Fruit fly (Drosophila melanogaster): Measurements from ENCODE around the gene CG32808.

The CG32808 gene

dm6 chrX:1470562-1470961 is 945 bp upstream of the CG32808 start, which contains the start of gene pck (continued):
- TF ChIP-seq phol (tag; optimal IDR thresholded peaks at IDR 0.05): peak; percentile 53
- TF ChIP-seq Atf3 (GFP tag; optimal IDR thresholded peaks at IDR 0.05): peak; percentile 55
- peak; percentile 4 for TF ChIP-seq CG13624 (GFP tag; optimal IDR thresholded peaks at IDR 0.05)
- peak; percentile 79 for TF ChIP-seq CG30403 (GFP tag; optimal IDR thresholded peaks at IDR 0.05)
- TF ChIP-seq croc (GFP tag; conservative IDR thresholded peaks at IDR 0.05): no peak
- peak; percentile 93 for TF ChIP-seq Med (GFP tag)
- peak; percentile 47 for TF ChIP-seq gro (GFP tag; optimal IDR thresholded peaks at IDR 0.05)
- TF ChIP-seq Chrac-16 (GFP tag; optimal IDR thresholded peaks at IDR 0.05): peak; percentile 75
- TF ChIP-seq nmo (GFP tag; optimal IDR thresholded peaks at IDR 0.05): peak; percentile 28
- peak; percentile 56 for TF ChIP-seq CG18011 (GFP tag; optimal IDR thresholded peaks at IDR 0.05)
- TF ChIP-seq CG30431 (GFP tag; optimal IDR thresholded peaks at IDR 0.05): peak; percentile 6
- TF ChIP-seq CG10209 (GFP tag; optimal IDR thresholded peaks at IDR 0.05): peak; percentile 37
- TF ChIP-seq onecut (GFP tag; IDR thresholded peaks at IDR 0.05): peak; percentile 52
- TF ChIP-seq CG9437 (GFP tag; optimal IDR thresholded peaks at IDR 0.05): peak; percentile 45
- TF ChIP-seq CG10321 (GFP tag; IDR thresholded peaks at IDR 0.05): no peak
- peak; percentile 50 for TF ChIP-seq CG30020 (tag; optimal IDR thresholded peaks at IDR 0.05)
- no peak for TF ChIP-seq CG3838 (GFP tag; optimal IDR thresholded peaks at IDR 0.05)
- TF ChIP-seq sima (GFP tag; optimal IDR thresholded peaks at IDR 0.05): no peak
- no peak for TF ChIP-seq CG6854 (GFP tag; optimal IDR thresholded peaks at IDR 0.05)
- peak; percentile 75 for TF ChIP-seq MESR4 (GFP tag; optimal IDR thresholded peaks at IDR 0.05)
- peak; percentile 70 for TF ChIP-seq E2f1 (GFP tag; IDR thresholded peaks at IDR 0.05)
- no peak for TF ChIP-seq fd64A (GFP tag; optimal IDR thresholded peaks at IDR 0.05)
- TF ChIP-seq hbn (GFP tag; IDR thresholded peaks at IDR 0.05; ENCODE audit: partially characterized antibody): peak; percentile 41; the same call in 1 of the 2 replicates
- TF ChIP-seq Hr51 (GFP tag; optimal IDR thresholded peaks at IDR 0.05): peak; percentile 56 to 67
- TF ChIP-seq CG10267 (tag; optimal IDR thresholded peaks at IDR 0.05): peak; percentile 77
- TF ChIP-seq CG15514 (GFP tag; optimal IDR thresholded peaks at IDR 0.05): peak; percentile 83
- peak; percentile 38; the same call in 1 of the 2 replicates for TF ChIP-seq ssp (GFP tag; IDR thresholded peaks at IDR 0.05)
- TF ChIP-seq CG3847 (GFP tag; IDR thresholded peaks at IDR 0.05): 0 out of 2 replicates have a peak, but pooled peaks have one; percentile 26
- TF ChIP-seq CG11696 (GFP tag; IDR thresholded peaks at IDR 0.05): peak; percentile 22; the same call in 1 of the 2 replicates
- peak; percentile 7 for TF ChIP-seq en (GFP tag; optimal IDR thresholded peaks at IDR 0.05)
- TF ChIP-seq ems (GFP tag; optimal IDR thresholded peaks at IDR 0.05): peak; percentile 71
- peak; percentile 40 for TF ChIP-seq PHDP (tag; optimal IDR thresholded peaks at IDR 0.05)
- TF ChIP-seq CG5245 (GFP tag; optimal IDR thresholded peaks at IDR 0.05): peak; percentile 53
- TF ChIP-seq CG17186 (GFP tag; optimal IDR thresholded peaks at IDR 0.05): peak; percentile 78
- TF ChIP-seq gt (GFP tag; IDR thresholded peaks at IDR 0.05): no peak
- peak; percentile 8 for TF ChIP-seq CG7928 (GFP tag; optimal IDR thresholded peaks at IDR 0.05)
- TF ChIP-seq CG4404 (GFP tag; IDR thresholded peaks at IDR 0.05): peak; percentile 42; the same call in 1 of the 2 replicates
- TF ChIP-seq CG2202 (tag; optimal IDR thresholded peaks at IDR 0.05): peak; percentile 53
- TF ChIP-seq CG16863 (GFP tag; optimal IDR thresholded peaks at IDR 0.05): peak; percentile 69
- TF ChIP-seq CG17612 (GFP tag; IDR thresholded peaks at IDR 0.05): no peak
- 0 out of 3 replicates have a peak, but pooled peaks have one; percentile 25 for TF ChIP-seq CG3726 (GFP tag; IDR thresholded peaks at IDR 0.05)
- peak; percentile 82 for TF ChIP-seq CG2120 (GFP tag; optimal IDR thresholded peaks at IDR 0.05)
- peak; percentile 59; the same call in 2 of the 3 replicates for TF ChIP-seq Dbx (GFP tag; IDR thresholded peaks at IDR 0.05)
- peak; percentile 39 for TF ChIP-seq cwo (GFP tag; optimal IDR thresholded peaks at IDR 0.05)
- TF ChIP-seq unc-4 (GFP tag; IDR thresholded peaks at IDR 0.05; ENCODE audit: partially characterized antibody): peak; percentile 60
- TF ChIP-seq CG4617 (GFP tag; optimal IDR thresholded peaks at IDR 0.05; ENCODE audit: borderline replicate concordance): peak; percentile 81
- TF ChIP-seq CG1832 (GFP tag; optimal IDR thresholded peaks at IDR 0.05): no peak
- TF ChIP-seq CG9609 (GFP tag; optimal IDR thresholded peaks at IDR 0.05): peak; percentile 66
- TF ChIP-seq Sry-δ (GFP tag; optimal IDR thresholded peaks at IDR 0.05): peak; percentile 89
- peak; percentile 13 for TF ChIP-seq nom (GFP tag; optimal IDR thresholded peaks at IDR 0.05)
